Worm (Caenorhabditis elegans): Measurements from ENCODE around the gene suf-1.

ce11 chrII:8577509-8578099 lies 26.0 kb upstream of the suf-1 start, which contains the start of gene F54C9.9:
- no peak for TF ChIP-seq tbx-37 (GFP tag; conservative IDR thresholded peaks at IDR 0.05)
- TF ChIP-seq hmbx-1 (tag; optimal IDR thresholded peaks at IDR 0.05) = no peak
- no peak for TF ChIP-seq tra-4 (tag; optimal IDR thresholded peaks at IDR 0.05)
- no peak for TF ChIP-seq ceh-13 (GFP tag; optimal IDR thresholded peaks at IDR 0.05)
- TF ChIP-seq ama-1 (optimal IDR thresholded peaks at IDR 0.05) = no peak
